Worm (Caenorhabditis elegans) whole organism, late embryonic: ENCODE results near the gene fil-1.
A peak's percentile ranks its signal among the peaks of the same experiment; 100 is the strongest.

Source experiments
- C08G9.2 ChIP-seq: sonication (generic microtip); optimal IDR thresholded peaks from 2 replicates; lab custom pipeline; 2016; ENCODE audit warnings: mild to moderate bottlenecking, missing genetic modification characterization, moderate library complexity, missing compliant biosample characterization
- C38D4.7 ChIP-seq: fragments of 200-800 bp; sonication (Bioruptor generic); optimal IDR thresholded peaks from 2 replicates; lab custom pipeline; 2018; ENCODE audit warnings: mild to moderate bottlenecking, missing genetic modification characterization, moderate library complexity, missing compliant biosample characterization
- K02D7.2 ChIP-seq: sonication (generic microtip); optimal IDR thresholded peaks from 2 replicates; lab custom pipeline; 2017; ENCODE audit warnings: mild to moderate bottlenecking, missing genetic modification characterization, missing compliant biosample characterization
- K09A11.1 ChIP-seq: sonication (generic microtip); optimal IDR thresholded peaks from 2 replicates; lab custom pipeline; 2017; ENCODE audit warnings: antibody characterized with exemption, mild to moderate bottlenecking, missing genetic modification characterization, missing compliant biosample characterization; ENCODE audit not compliant: insufficient read depth
- T23F11.4 ChIP-seq: fragments of 200-800 bp; sonication (Bioruptor generic); optimal IDR thresholded peaks from 2 replicates; lab custom pipeline; 2018; ENCODE audit warnings: mild to moderate bottlenecking, missing genetic modification characterization, missing compliant biosample characterization
- ahr-1 ChIP-seq: sonication (generic microtip); optimal IDR thresholded peaks from 2 replicates; lab custom pipeline; 2016; ENCODE audit warnings: missing genetic modification characterization, missing compliant biosample characterization
- ama-1 ChIP-seq: fragments of 150-350 bp; optimal IDR thresholded peaks from 2 replicates; lab custom pipeline; 2014
- ceh-14 ChIP-seq: sonication (generic microtip); optimal IDR thresholded peaks from 2 replicates; lab custom pipeline; 2016; ENCODE audit warnings: missing genotype, missing genetic modification characterization, missing compliant biosample characterization
- ceh-18 ChIP-seq: sonication (generic microtip); optimal IDR thresholded peaks from 2 replicates; lab custom pipeline; 2016; ENCODE audit warnings: missing genetic modification characterization, missing compliant biosample characterization
- ceh-2 ChIP-seq: sonication (generic microtip); optimal IDR thresholded peaks from 2 replicates; lab custom pipeline; 2016; ENCODE audit warnings: missing genotype, missing genetic modification characterization, missing compliant biosample characterization
- ceh-22 ChIP-seq: sonication (generic microtip); optimal IDR thresholded peaks from 2 replicates; lab custom pipeline; 2017; ENCODE audit warnings: missing biosample characterization, missing genetic modification characterization
- ceh-31 ChIP-seq: sonication (generic microtip); optimal IDR thresholded peaks from 2 replicates; lab custom pipeline; 2016; ENCODE audit warnings: missing genetic modification characterization, missing compliant biosample characterization
- ceh-34 ChIP-seq: sonication (generic microtip); optimal IDR thresholded peaks from 2 replicates; lab custom pipeline; 2016; ENCODE audit warnings: mild to moderate bottlenecking, missing genetic modification characterization, missing compliant biosample characterization
- ceh-48 ChIP-seq: sonication (generic microtip); optimal IDR thresholded peaks from 2 replicates; lab custom pipeline; 2016; ENCODE audit warnings: missing genetic modification characterization, inconsistent platforms, missing compliant biosample characterization
- ceh-6 ChIP-seq: fragments of 200-800 bp; sonication (Bioruptor generic); optimal IDR thresholded peaks from 2 replicates; lab custom pipeline; 2018; ENCODE audit warnings: mild to moderate bottlenecking, missing genetic modification characterization, missing compliant biosample characterization
- che-1 ChIP-seq: sonication (generic microtip); optimal IDR thresholded peaks from 2 replicates; lab custom pipeline; 2016; ENCODE audit warnings: mild to moderate bottlenecking, missing genetic modification characterization, missing compliant biosample characterization
- dmd-4 ChIP-seq: sonication (generic microtip); optimal IDR thresholded peaks from 2 replicates; lab custom pipeline; 2016; ENCODE audit warnings: borderline replicate concordance, missing genetic modification characterization, missing compliant biosample characterization
- dve-1 ChIP-seq: sonication (generic microtip); optimal IDR thresholded peaks from 2 replicates; lab custom pipeline; 2017; ENCODE audit warnings: antibody characterized with exemption, mild to moderate bottlenecking, missing genetic modification characterization, missing compliant biosample characterization
- elt-2 ChIP-seq: sonication (generic microtip); optimal IDR thresholded peaks from 2 replicates; lab custom pipeline; 2016; ENCODE audit warnings: missing genetic modification reagents, missing genetic modification characterization, missing compliant biosample characterization
- elt-4 ChIP-seq: sonication (generic microtip); optimal IDR thresholded peaks from 2 replicates; lab custom pipeline; 2016; ENCODE audit warnings: missing genetic modification characterization, missing compliant biosample characterization
- ets-4 ChIP-seq: sonication (generic microtip); optimal IDR thresholded peaks from 2 replicates; lab custom pipeline; 2016; ENCODE audit warnings: missing genetic modification characterization, missing compliant biosample characterization
- eyg-1 ChIP-seq: sonication (generic microtip); optimal IDR thresholded peaks from 2 replicates; lab custom pipeline; 2016; ENCODE audit warnings: missing genotype, missing genetic modification characterization, missing compliant biosample characterization
- fax-1 ChIP-seq: sonication (generic microtip); optimal IDR thresholded peaks from 2 replicates; lab custom pipeline; 2016; ENCODE audit warnings: missing genotype, missing genetic modification characterization, missing compliant biosample characterization
- fkh-10 ChIP-seq: fragments of 150-350 bp; optimal IDR thresholded peaks from 2 replicates; lab custom pipeline; 2014; ENCODE audit warnings: missing biosample characterization, missing genetic modification reagents, missing genetic modification characterization
- gmeb-2 ChIP-seq: sonication (generic microtip); optimal IDR thresholded peaks from 2 replicates; lab custom pipeline; 2016; ENCODE audit warnings: missing genetic modification characterization, inconsistent platforms, missing compliant biosample characterization
- hlh-30 ChIP-seq: sonication (generic microtip); optimal IDR thresholded peaks from 2 replicates; lab custom pipeline; 2017; ENCODE audit warnings: antibody characterized with exemption, missing genetic modification characterization, missing compliant biosample characterization; ENCODE audit not compliant: insufficient read depth
- hlh-6 ChIP-seq: sonication (generic microtip); optimal IDR thresholded peaks from 2 replicates; lab custom pipeline; 2016; ENCODE audit warnings: missing genotype, missing genetic modification characterization, missing compliant biosample characterization
- hlh-8 ChIP-seq: sonication (generic microtip); optimal IDR thresholded peaks from 2 replicates; lab custom pipeline; 2016; ENCODE audit warnings: missing genotype, missing genetic modification characterization, missing compliant biosample characterization
- lin-11 ChIP-seq: fragments of 200-800 bp; sonication (Bioruptor generic); optimal IDR thresholded peaks from 2 replicates; lab custom pipeline; 2018; ENCODE audit warnings: mild to moderate bottlenecking, missing genetic modification characterization, missing compliant biosample characterization
- madf-2 ChIP-seq: sonication (generic microtip); optimal IDR thresholded peaks from 2 replicates; lab custom pipeline; 2017; ENCODE audit warnings: missing genetic modification characterization, missing compliant biosample characterization
- nfya-1 ChIP-seq: sonication (generic microtip); optimal IDR thresholded peaks from 2 replicates; lab custom pipeline; 2017; ENCODE audit warnings: missing genetic modification characterization, mild to moderate bottlenecking, missing compliant biosample characterization, antibody characterized with exemption, moderate library complexity
- nhr-232 ChIP-seq: sonication (generic microtip); optimal IDR thresholded peaks from 2 replicates; lab custom pipeline; 2016; ENCODE audit warnings: missing genetic modification characterization, missing compliant biosample characterization
- npax-4 ChIP-seq: sonication (generic microtip); optimal IDR thresholded peaks from 2 replicates; lab custom pipeline; 2016; ENCODE audit warnings: missing genetic modification characterization, missing compliant biosample characterization
- odd-2 ChIP-seq: sonication (generic microtip); optimal IDR thresholded peaks from 2 replicates; lab custom pipeline; 2017; ENCODE audit warnings: antibody characterized with exemption, mild to moderate bottlenecking, missing genetic modification characterization, missing compliant biosample characterization
- pat-9 ChIP-seq: fragments of 200-800 bp; sonication (Bioruptor generic); optimal IDR thresholded peaks from 2 replicates; lab custom pipeline; 2018; ENCODE audit warnings: mild to moderate bottlenecking, missing genetic modification characterization, moderate library complexity, missing compliant biosample characterization
- pax-1 ChIP-seq: fragments of 150-350 bp; optimal IDR thresholded peaks from 2 replicates; lab custom pipeline; 2014; ENCODE audit warnings: missing biosample characterization, missing genetic modification characterization
- pha-2 ChIP-seq: sonication (generic microtip); optimal IDR thresholded peaks from 2 replicates; lab custom pipeline; 2017; ENCODE audit warnings: mild to moderate bottlenecking, missing genetic modification characterization, missing compliant biosample characterization
- pha-4 ChIP-seq: fragments of 150-350 bp; optimal IDR thresholded peaks from 2 replicates; lab custom pipeline; 2018; ENCODE audit warnings: missing biosample characterization, missing genetic modification reagents, missing genetic modification characterization
- pqm-1 ChIP-seq: sonication (generic microtip); optimal IDR thresholded peaks from 2 replicates; lab custom pipeline; 2016; ENCODE audit warnings: missing genetic modification characterization, missing compliant biosample characterization
- pros-1 ChIP-seq: fragments of 150-350 bp; optimal IDR thresholded peaks from 2 replicates; lab custom pipeline; 2014; ENCODE audit warnings: missing biosample characterization, missing genetic modification reagents, missing genetic modification characterization
- ref-2 ChIP-seq: sonication (generic microtip); optimal IDR thresholded peaks from 2 replicates; lab custom pipeline; 2016; ENCODE audit warnings: missing genetic modification characterization, missing compliant biosample characterization
- rnt-1 ChIP-seq: sonication (generic microtip); optimal IDR thresholded peaks from 2 replicates; lab custom pipeline; 2016; ENCODE audit warnings: missing genetic modification characterization, missing compliant biosample characterization
- sox-2 ChIP-seq: fragments of 200-800 bp; sonication (Bioruptor generic); IDR thresholded peaks from 2 replicates; pipeline ENCODE4 v1.3.6; 2022; ENCODE audit warnings: missing genetic modification reagents, missing genetic modification characterization, missing compliant biosample characterization
- tbx-2 ChIP-seq: sonication (generic microtip); optimal IDR thresholded peaks from 2 replicates; lab custom pipeline; 2016; ENCODE audit warnings: missing genetic modification characterization, missing compliant biosample characterization
- unc-3 ChIP-seq, 2 experiments: fragments of 200-800 bp in 1 of 2; sonication (Bioruptor generic) in 1 of 2; sonication (generic microtip) in 1 of 2; conservative IDR thresholded peaks in 1 of 2; optimal IDR thresholded peaks in 1 of 2; 2 replicates each; pipeline versions ENCODE4 v1.3.6 to Lab custom; 2016 to 2022; ENCODE audit warnings: missing compliant biosample characterization in 2 of 2, missing genetic modification characterization in 2 of 2, missing genetic modification reagents in 1 of 2
- unc-42 ChIP-seq: sonication (generic microtip); optimal IDR thresholded peaks from 2 replicates; lab custom pipeline; 2016; ENCODE audit warnings: missing genotype, missing genetic modification characterization, missing compliant biosample characterization
- unc-86 ChIP-seq: sonication (generic microtip); optimal IDR thresholded peaks from 2 replicates; lab custom pipeline; 2016; ENCODE audit warnings: missing genetic modification characterization, missing compliant biosample characterization
- ztf-16 ChIP-seq: sonication (generic microtip); optimal IDR thresholded peaks from 2 replicates; lab custom pipeline; 2017; ENCODE audit warnings: missing genetic modification characterization, missing compliant biosample characterization

The fil-1 gene

ce11 chrV:15002184-15002690 lies 8.6 kb downstream of the fil-1 start, which contains the start of the genes fib-1 and mut-15 (continued):
- TF ChIP-seq pqm-1 (tag; lab: Kevin White, UChicago) (peak; percentile 82), elt-2 (tag; lab: Kevin White, UChicago) (peak; percentile 87), elt-4 (no peak), ahr-1 (tag; lab: Kevin White, UChicago) (peak; percentile 81), pha-2 (peak; percentile 51), hlh-6 (tag; lab: Kevin White, UChicago) (peak; percentile 73), unc-3 (GFP tag; conservative IDR thresholded peaks at IDR 0.05; lab: Robert Waterston, UW) (no peak), unc-3 (tag; optimal IDR thresholded peaks at IDR 0.05; lab: Kevin White, UChicago) (peak; percentile 85), fkh-10 (GFP tag; lab: Kevin White, UChicago) (no peak), rnt-1 (tag; lab: Kevin White, UChicago) (peak; percentile 95), eyg-1 (peak; percentile 67), K02D7.2 (tag; lab: Kevin White, UChicago) (no peak), sox-2 (no peak), madf-2 (tag; lab: Kevin White, UChicago) (peak; percentile 40), unc-42 (peak; percentile 91), T23F11.4 (GFP tag; lab: Kevin White, UChicago) (peak; percentile 23), tbx-2 (peak; percentile 98), ceh-22 (tag; lab: Kevin White, UChicago) (no peak), lin-11 (tag; lab: Kevin White, UChicago) (no peak), unc-86 (peak; percentile 79), ztf-16 (tag; lab: Kevin White, UChicago) (peak; percentile 89), ceh-6 (peak; percentile 30), pax-1 (peak; percentile 60), odd-2 (no peak), C38D4.7 (GFP tag; lab: Kevin White, UChicago) (no peak), ceh-31 (tag; lab: Kevin White, UChicago) (peak; percentile 99), nhr-232 (no peak), fax-1 (tag; lab: Kevin White, UChicago) (peak; percentile 90), ceh-34 (tag; lab: Kevin White, UChicago) (peak; percentile 96), pha-4 (tag; lab: Kevin White, UChicago) (no peak), che-1 (tag; lab: Kevin White, UChicago) (peak; percentile 38), nfya-1 (tag; lab: Kevin White, UChicago) (peak; percentile 86), pat-9 (tag; lab: Kevin White, UChicago) (no peak), C08G9.2 (tag; lab: Kevin White, UChicago) (peak; percentile 97), dve-1 (tag; lab: Kevin White, UChicago) (peak; percentile 67), ceh-2 (tag; lab: Kevin White, UChicago) (peak; percentile 95), gmeb-2 (tag; lab: Kevin White, UChicago) (no peak), K09A11.1 (tag; lab: Kevin White, UChicago) (peak; percentile 41), ets-4 (tag; lab: Kevin White, UChicago) (peak; percentile 92), ceh-18 (tag; lab: Kevin White, UChicago) (peak; percentile 97), ceh-48 (peak; percentile 95), pros-1 (tag; lab: Kevin White, UChicago) (peak; percentile 3), ama-1 (no peak), ref-2 (tag; lab: Kevin White, UChicago) (peak; percentile 97), hlh-8 (peak; percentile 77), dmd-4 (tag; lab: Kevin White, UChicago) (peak; percentile 19), npax-4 (tag; lab: Kevin White, UChicago) (peak; percentile 41), ceh-14 (peak; percentile 90), hlh-30 (tag; lab: Kevin White, UChicago) (no peak)
- TF ChIP-seq, all 69 proteins: peak for 50
